Worm (Caenorhabditis elegans) whole organism, L4 larva: ENCODE data around the gene Y69H2.1.

Experiments
- F49E8.2 ChIP-seq: sonication (generic microtip); optimal IDR thresholded peaks from 2 replicates; lab custom pipeline; 2016; ENCODE audit warnings: missing compliant biosample characterization, mild to moderate bottlenecking, missing genetic modification characterization, borderline replicate concordance
- Y48G9A.11 ChIP-seq: fragments of 200-800 bp; sonication (Bioruptor generic); IDR thresholded peaks from 2 replicates; pipeline ENCODE4 v1.3.6; 2022; ENCODE audit warnings: missing genetic modification reagents, missing genetic modification characterization, missing compliant biosample characterization
- ZK337.2 ChIP-seq: fragments of 200-800 bp; sonication (Bioruptor generic); IDR thresholded peaks from 2 replicates; pipeline ENCODE4 v1.3.6; 2022; ENCODE audit warnings: missing genetic modification reagents, missing genetic modification characterization, missing compliant biosample characterization
- ZK546.5 ChIP-seq, 2 experiments: sonication (generic microtip); optimal IDR thresholded peaks; 2 replicates each; lab custom pipeline; 2017; ENCODE audit warnings: missing biosample characterization in 2 of 2, missing genetic modification characterization in 2 of 2
- aha-1 ChIP-seq: fragments of 150-350 bp; peaks from one replicate; lab custom pipeline; 2014; ENCODE audit warnings: missing biosample characterization, missing genetic modification characterization
- arid-1 ChIP-seq: fragments of 200-800 bp; sonication (Bioruptor generic); conservative IDR thresholded peaks from 2 replicates; pipeline ENCODE4 v1.3.6; 2022; ENCODE audit warnings: missing genetic modification reagents, missing genetic modification characterization, missing compliant biosample characterization
- ceh-20 ChIP-seq: fragments of 200-800 bp; sonication (Bioruptor generic); IDR thresholded peaks from 2 replicates; pipeline ENCODE4 v1.3.6; 2022; ENCODE audit warnings: missing genetic modification reagents, missing genetic modification characterization, missing compliant biosample characterization
- ceh-62 ChIP-seq: sonication (generic microtip); optimal IDR thresholded peaks from 2 replicates; lab custom pipeline; 2017; ENCODE audit warnings: missing biosample characterization, missing genetic modification characterization
- daf-12 ChIP-seq: fragments of 150-350 bp; optimal IDR thresholded peaks from 2 replicates; lab custom pipeline; 2014; ENCODE audit warnings: missing biosample characterization, missing genetic modification reagents, missing genetic modification characterization
- daf-16 ChIP-seq, 3 experiments: sonication (generic microtip); optimal IDR thresholded peaks; 2 replicates each; lab custom pipeline; 2016 to 2017; ENCODE audit warnings: missing genetic modification characterization in 3 of 3, missing genetic modification reagents in 3 of 3, mild to moderate bottlenecking in 2 of 3, missing compliant biosample characterization in 2 of 3, missing biosample characterization in 1 of 3, moderate library complexity in 1 of 3
- daf-19 ChIP-seq: fragments of 200-800 bp; sonication (Bioruptor generic); conservative IDR thresholded peaks from 2 replicates; pipeline ENCODE4 v1.3.6; 2022; ENCODE audit warnings: missing genetic modification characterization, missing compliant biosample characterization
- dmd-6 ChIP-seq: fragments of 200-800 bp; sonication (Bioruptor generic); IDR thresholded peaks from 2 replicates; pipeline ENCODE4 v1.3.6; 2022; ENCODE audit warnings: missing genetic modification reagents, missing genetic modification characterization, missing compliant biosample characterization
- dmd-8 ChIP-seq: fragments of 200-800 bp; sonication (Bioruptor generic); IDR thresholded peaks from 2 replicates; pipeline ENCODE4 v1.3.6; 2022; ENCODE audit warnings: missing genetic modification characterization, missing compliant biosample characterization
- dpl-1 ChIP-seq: fragments of 150-350 bp; optimal IDR thresholded peaks from 2 replicates; lab custom pipeline; 2014; ENCODE audit warnings: missing biosample characterization, missing genetic modification reagents, missing genetic modification characterization
- duxl-1 ChIP-seq: sonication (generic microtip); optimal IDR thresholded peaks from 2 replicates; lab custom pipeline; 2016; ENCODE audit warnings: mild to moderate bottlenecking, missing genetic modification characterization, moderate library complexity, missing compliant biosample characterization; ENCODE audit not compliant: poor library complexity
- dve-1 ChIP-seq: sonication (generic microtip); optimal IDR thresholded peaks from 2 replicates; lab custom pipeline; 2017; ENCODE audit warnings: antibody characterized with exemption, mild to moderate bottlenecking, missing genetic modification characterization, missing compliant biosample characterization; ENCODE audit not compliant: insufficient read depth
- egl-27 ChIP-seq: sonication (generic microtip); optimal IDR thresholded peaks from 3 replicates; lab custom pipeline; 2017; ENCODE audit warnings: missing biosample characterization, missing genetic modification reagents, missing genetic modification characterization
- gei-8 ChIP-seq: fragments of 200-800 bp; sonication (Bioruptor generic); optimal IDR thresholded peaks from 2 replicates; lab custom pipeline; 2018; ENCODE audit warnings: mild to moderate bottlenecking, missing genetic modification characterization, missing compliant biosample characterization
- hlh-11 ChIP-seq: fragments of 200-800 bp; sonication (Bioruptor generic); optimal IDR thresholded peaks from 2 replicates; lab custom pipeline; 2018; ENCODE audit warnings: mild to moderate bottlenecking, missing genetic modification characterization, missing compliant biosample characterization
- hlh-30 ChIP-seq: sonication (generic microtip); optimal IDR thresholded peaks from 2 replicates; lab custom pipeline; 2017; ENCODE audit warnings: antibody characterized with exemption, mild to moderate bottlenecking, missing genetic modification characterization, missing compliant biosample characterization; ENCODE audit not compliant: insufficient read depth
- hmg-1.1 ChIP-seq: fragments of 200-800 bp; sonication (Bioruptor generic); IDR thresholded peaks from 2 replicates; pipeline ENCODE4 v1.3.6; 2022; ENCODE audit warnings: missing genetic modification reagents, missing genetic modification characterization, missing compliant biosample characterization
- jun-1 ChIP-seq: fragments of 150-350 bp; optimal IDR thresholded peaks from 2 replicates; lab custom pipeline; 2014; ENCODE audit warnings: missing biosample characterization, missing genetic modification reagents, missing genetic modification characterization
- lin-1 ChIP-seq: fragments of 200-800 bp; sonication (Bioruptor generic); IDR thresholded peaks from 2 replicates; pipeline ENCODE4 v1.3.6; 2022; ENCODE audit warnings: missing genetic modification reagents, missing genetic modification characterization, missing compliant biosample characterization
- lin-13 ChIP-seq: fragments of 150-350 bp; optimal IDR thresholded peaks from 2 replicates; lab custom pipeline; 2014; ENCODE audit warnings: missing biosample characterization, missing genetic modification reagents, missing genetic modification characterization
- madf-5 ChIP-seq, 2 experiments: fragments of 200-800 bp; sonication (Bioruptor generic); IDR thresholded peaks; 2 replicates each; pipeline ENCODE4 v1.3.6; 2022; ENCODE audit warnings: missing compliant biosample characterization in 2 of 2, missing genetic modification characterization in 2 of 2
- mdl-1 ChIP-seq, 2 experiments: fragments of 150-350 bp in 1 of 2; sonication (generic microtip) in 1 of 2; optimal IDR thresholded peaks; 2 replicates each; lab custom pipeline; 2014 to 2017; ENCODE audit warnings: missing biosample characterization in 2 of 2, missing genetic modification characterization in 2 of 2
- mes-2 ChIP-seq: sonication (generic microtip); optimal IDR thresholded peaks from 2 replicates; lab custom pipeline; 2016; ENCODE audit warnings: missing genotype, mild to moderate bottlenecking, missing genetic modification characterization, missing compliant biosample characterization; ENCODE audit not compliant: poor library complexity, severe bottlenecking
- nhr-10 ChIP-seq: fragments of 150-350 bp; optimal IDR thresholded peaks from 2 replicates; lab custom pipeline; 2014; ENCODE audit warnings: missing biosample characterization, missing genetic modification characterization
- nhr-102 ChIP-seq: sonication (generic microtip); optimal IDR thresholded peaks from 2 replicates; lab custom pipeline; 2016; ENCODE audit warnings: mild to moderate bottlenecking, missing genetic modification characterization, moderate library complexity, missing compliant biosample characterization
- nhr-28 ChIP-seq: fragments of 150-350 bp; optimal IDR thresholded peaks from 2 replicates; lab custom pipeline; 2014; ENCODE audit warnings: missing biosample characterization, missing genetic modification characterization
- nhr-6 ChIP-seq: fragments of 150-350 bp; optimal IDR thresholded peaks from 2 replicates; lab custom pipeline; 2014; ENCODE audit warnings: missing biosample characterization, missing genetic modification characterization
- nhr-76 ChIP-seq: fragments of 150-350 bp; optimal IDR thresholded peaks from 2 replicates; lab custom pipeline; 2014; ENCODE audit warnings: missing biosample characterization, missing genetic modification characterization
- nhr-77 ChIP-seq: fragments of 150-350 bp; optimal IDR thresholded peaks from 2 replicates; lab custom pipeline; 2014; ENCODE audit warnings: missing biosample characterization, missing genetic modification characterization
- pha-4 ChIP-seq, 2 experiments: fragments of 150-350 bp in 1 of 2; fragments of 200-800 bp in 1 of 2; sonication (Bioruptor generic) in 1 of 2; IDR thresholded peaks in 1 of 2; optimal IDR thresholded peaks in 1 of 2; 2 replicates each; pipeline versions ENCODE4 v1.3.6 to Lab custom; 2014 to 2022; ENCODE audit warnings: missing genetic modification characterization in 2 of 2, missing genetic modification reagents in 2 of 2, missing biosample characterization in 1 of 2, missing compliant biosample characterization in 1 of 2
- php-3 ChIP-seq: fragments of 200-800 bp; sonication (Bioruptor generic); IDR thresholded peaks from 2 replicates; pipeline ENCODE4 v1.3.6; 2022; ENCODE audit warnings: missing genetic modification reagents, missing genetic modification characterization, missing compliant biosample characterization
- spr-3 ChIP-seq: fragments of 200-800 bp; sonication (Bioruptor generic); optimal IDR thresholded peaks from 2 replicates; lab custom pipeline; 2018; ENCODE audit warnings: mild to moderate bottlenecking, missing genetic modification characterization, missing compliant biosample characterization
- tag-97 ChIP-seq: fragments of 200-800 bp; sonication (Bioruptor generic); IDR thresholded peaks from 2 replicates; pipeline ENCODE4 v1.3.6; 2022; ENCODE audit warnings: missing genetic modification characterization, missing compliant biosample characterization
- tra-1 ChIP-seq: fragments of 200-800 bp; sonication (Bioruptor generic); IDR thresholded peaks from 2 replicates; pipeline ENCODE4 v1.3.6; 2022; ENCODE audit warnings: missing genetic modification reagents, missing genetic modification characterization, missing compliant biosample characterization
- unc-39 ChIP-seq: sonication (generic microtip); optimal IDR thresholded peaks from 2 replicates; lab custom pipeline; 2017; ENCODE audit warnings: missing biosample characterization, missing genetic modification characterization
- unc-62 ChIP-seq, 3 experiments: fragments of 150-350 bp in 1 of 3; sonication (generic microtip); optimal IDR thresholded peaks in 2 of 3; peaks in 1 of 3; 1 replicate in 1 of 3; 2 replicates in 2 of 3; lab custom pipeline; 2014 to 2017; ENCODE audit warnings: missing biosample characterization in 3 of 3, missing genetic modification characterization in 3 of 3, missing genetic modification reagents in 3 of 3, missing genotype in 1 of 3
- zag-1 ChIP-seq: fragments of 150-350 bp; optimal IDR thresholded peaks from 2 replicates; lab custom pipeline; 2014; ENCODE audit warnings: missing biosample characterization, missing genetic modification characterization
- zfp-3 ChIP-seq: fragments of 200-800 bp; sonication (Bioruptor generic); conservative IDR thresholded peaks from 2 replicates; pipeline ENCODE4 v1.3.6; 2022; ENCODE audit warnings: missing genetic modification reagents, missing genetic modification characterization, missing compliant biosample characterization
- zip-2 ChIP-seq: fragments of 150-350 bp; optimal IDR thresholded peaks from 2 replicates; lab custom pipeline; 2014; ENCODE audit warnings: missing biosample characterization, missing genetic modification characterization
- ztf-7 ChIP-seq: fragments of 150-350 bp; optimal IDR thresholded peaks from 2 replicates; lab custom pipeline; 2014; ENCODE audit warnings: missing biosample characterization, missing genetic modification characterization

Y69H2.1 gene

DNA sequence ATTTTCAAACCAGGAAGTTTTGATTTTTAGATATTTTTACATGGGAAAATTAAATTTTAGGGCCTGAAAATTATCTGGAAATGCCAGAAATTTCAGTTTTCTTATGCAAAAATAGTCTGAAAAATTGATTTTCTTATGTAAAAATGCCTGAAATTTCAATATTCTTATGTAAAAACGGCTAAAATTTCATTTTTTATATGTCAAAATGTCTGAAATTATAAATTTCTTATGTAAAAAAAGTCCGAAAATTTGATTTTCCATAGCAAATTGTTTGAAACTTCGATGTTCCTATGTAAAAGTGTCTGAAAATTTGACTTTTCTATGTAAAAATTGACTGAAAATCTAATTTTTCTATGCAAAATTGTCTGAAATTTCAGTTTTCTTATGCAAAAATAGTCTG, 42.7 kb downstream of the Y69H2.1 start, which contains the start of gene Y51A2D.13:
TSS of gene Y51A2D.13 (minus strand) at position 101 of the 400 bp plus-strand sequence.
- TF ChIP-seq madf-5 (GFP tag; IDR thresholded peaks at IDR 0.05; lab: Robert Waterston, UW), result no peak
- TF ChIP-seq, all 104 proteins: peak for 0

DNA sequence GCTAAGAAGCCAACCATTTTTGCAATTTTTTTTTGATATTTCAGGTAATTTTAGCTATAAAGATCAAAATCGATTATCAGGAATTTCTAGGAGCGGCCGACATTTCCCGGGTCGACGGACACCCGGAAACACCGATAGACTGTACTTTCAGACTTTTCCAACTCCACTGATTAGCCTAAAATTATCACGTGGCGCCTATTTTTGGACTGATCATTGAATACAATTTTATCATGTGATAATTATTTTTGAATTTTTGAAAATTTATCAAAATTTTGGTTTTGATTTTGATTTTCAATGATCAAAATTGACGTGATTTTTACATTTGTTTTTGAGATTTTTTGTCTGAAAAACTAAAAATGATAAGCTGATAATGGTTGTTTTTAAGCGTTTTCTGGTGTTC, 44.1 kb downstream of the Y69H2.1 start:
- TF ChIP-seq dmd-6 (GFP tag; lab: Robert Waterston, UW) (no peak), duxl-1 (no peak), dve-1 (peak; percentile 77), daf-16 (GFP tag; optimal IDR thresholded peaks at IDR 0.05; lab: Kevin White, UChicago) (no peak), daf-16 (tag; optimal IDR thresholded peaks at IDR 0.05; lab: Kevin White, UChicago) (peak; percentile 77), hlh-30 (peak; percentile 13), php-3 (GFP tag; lab: Robert Waterston, UW) (no peak), hlh-11 (tag; lab: Kevin White, UChicago) (peak; percentile 63), zip-2 (tag; lab: Kevin White, UChicago) (no peak), gei-8 (GFP tag; lab: Kevin White, UChicago) (no peak), nhr-6 (no peak), dmd-8 (GFP tag; lab: Robert Waterston, UW) (no peak), nhr-76 (tag; lab: Kevin White, UChicago) (no peak), unc-39 (no peak), zag-1 (no peak), nhr-102 (tag; lab: Kevin White, UChicago) (peak; percentile 3), lin-13 (GFP tag; lab: Kevin White, UChicago) (no peak), aha-1 (no peak), ceh-20 (no peak), tra-1 (GFP tag; lab: Robert Waterston, UW) (no peak), dpl-1 (GFP tag; lab: Kevin White, UChicago) (no peak), hmg-1.1 (GFP tag; lab: Robert Waterston, UW) (0 out of 2 replicates have a peak, but pooled peaks have one; percentile 9), nhr-28 (no peak), unc-62 (GFP tag; optimal IDR thresholded peaks at IDR 0.05 in 1 of 2; lab: Kevin White, UChicago) (peak in 1 of 2 experiments; percentile 77), unc-62 (tag; optimal IDR thresholded peaks at IDR 0.05; lab: Kevin White, UChicago) (no peak), spr-3 (no peak), nhr-10 (tag; lab: Kevin White, UChicago) (no peak)

DNA sequence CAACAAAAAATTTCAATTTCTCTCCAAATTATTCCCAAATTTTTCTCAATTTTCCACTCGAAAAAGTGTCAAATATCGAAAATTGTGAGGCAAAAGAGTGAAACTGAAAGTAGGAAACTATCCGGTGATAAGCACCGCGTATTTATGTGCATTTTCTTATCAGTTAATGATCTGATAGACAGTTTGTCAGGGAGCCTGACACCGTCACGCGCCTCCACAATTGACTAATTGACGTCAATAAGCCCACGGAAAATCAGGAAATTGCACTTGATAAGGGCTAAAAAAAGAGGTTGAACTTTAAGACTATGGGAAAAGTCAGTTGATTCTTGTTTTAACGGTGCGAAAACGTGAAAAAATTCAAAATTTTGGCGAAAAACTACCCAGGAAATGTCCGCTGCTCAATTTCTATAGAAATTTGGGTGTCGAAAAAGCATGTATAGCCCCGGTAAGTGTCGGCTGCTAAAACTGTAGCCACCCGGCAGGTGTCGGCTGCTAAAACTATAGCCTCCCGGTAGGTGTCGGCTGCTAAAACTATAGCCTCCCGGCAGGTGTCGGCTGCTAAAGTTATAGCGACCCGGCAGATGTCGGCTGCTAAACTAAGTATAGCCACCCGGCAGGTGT, 44.8 kb downstream of the Y69H2.1 start:
- peak; percentile 92 for TF ChIP-seq dve-1
- TF ChIP-seq ceh-62 (tag; lab: Kevin White, UChicago), result no peak
- TF ChIP-seq ZK337.2 (GFP tag; lab: Robert Waterston, UW), result no peak
- TF ChIP-seq lin-1 (GFP tag; lab: Robert Waterston, UW), result peak; percentile 49; the same call in 1 of the 2 replicates
- peak; percentile 66; the same call in 1 of the 2 replicates for TF ChIP-seq tra-1 (GFP tag; lab: Robert Waterston, UW)
- TF ChIP-seq pha-4 (GFP tag; IDR thresholded peaks at IDR 0.05; lab: Robert Waterston, UW), result no peak
- no peak for TF ChIP-seq pha-4 (tag; optimal IDR thresholded peaks at IDR 0.05; lab: Kevin White, UChicago)
- TF ChIP-seq nhr-102 (tag; lab: Kevin White, UChicago), result peak; percentile 43
- no peak for TF ChIP-seq F49E8.2 (tag; lab: Kevin White, UChicago)
- no peak for TF ChIP-seq daf-19 (GFP tag; lab: Robert Waterston, UW)
- TF ChIP-seq nhr-77, result peak; percentile 64
- no peak for TF ChIP-seq arid-1 (GFP tag; lab: Robert Waterston, UW)
- TF ChIP-seq Y48G9A.11 (GFP tag; lab: Robert Waterston, UW), result no peak
- TF ChIP-seq zfp-3, result no peak
- peak; percentile 58 for TF ChIP-seq hlh-30
- peak; percentile 78 for TF ChIP-seq hlh-11 (tag; lab: Kevin White, UChicago)
- no peak for TF ChIP-seq ztf-7 (tag; lab: Kevin White, UChicago)
- peak; percentile 66 for TF ChIP-seq nhr-10 (tag; lab: Kevin White, UChicago)
- TF ChIP-seq egl-27, result no peak
- peak; percentile 69; the same call in 1 of the 2 replicates for TF ChIP-seq php-3 (GFP tag; lab: Robert Waterston, UW)
- TF ChIP-seq mdl-1 (tag; optimal IDR thresholded peaks at IDR 0.05; lab: Kevin White, UChicago), result peak in 1 of 2 experiments; percentile 4
- TF ChIP-seq lin-13 (GFP tag; lab: Kevin White, UChicago), result peak; percentile 22
- TF ChIP-seq daf-12 (tag; lab: Kevin White, UChicago), result no peak
- no peak for TF ChIP-seq mes-2 (tag; lab: Kevin White, UChicago)
- TF ChIP-seq tag-97 (GFP tag; lab: Robert Waterston, UW), result no peak
- peak in 1 of 2 experiments; percentile 16 for TF ChIP-seq unc-62 (GFP tag; optimal IDR thresholded peaks at IDR 0.05 in 1 of 2; lab: Kevin White, UChicago)
- TF ChIP-seq unc-62 (tag; optimal IDR thresholded peaks at IDR 0.05; lab: Kevin White, UChicago), result no peak
- no peak for TF ChIP-seq ZK546.5 (tag; optimal IDR thresholded peaks at IDR 0.05; lab: Kevin White, UChicago)
- no peak for TF ChIP-seq spr-3
- TF ChIP-seq jun-1 (tag; lab: Kevin White, UChicago), result no peak
